Fruit fly (Drosophila melanogaster): ENCODE measurements around the gene CG34161.
A peak's percentile ranks its signal among the peaks of the same experiment; 100 is the strongest.

The CG34161 gene

dm6 chr2L:10544421-10545120, 36.9 kb downstream of the CG34161 start, which contains the start of gene Trim9 (continued):
- TF ChIP-seq kay (GFP tag; optimal IDR thresholded peaks at IDR 0.05), result no peak
- peak; percentile 4; the same call in 1 of the 2 replicates for TF ChIP-seq HLH3B (GFP tag; IDR thresholded peaks at IDR 0.05)
- TF ChIP-seq sens (GFP tag), result peak; percentile 73
- TF ChIP-seq CG10431 (GFP tag; optimal IDR thresholded peaks at IDR 0.05), result no peak
- peak; percentile 79 for TF ChIP-seq CG6654 (GFP tag; optimal IDR thresholded peaks at IDR 0.05)
- TF ChIP-seq Vsx1 (GFP tag; optimal IDR thresholded peaks at IDR 0.05), result no peak
- no peak for TF ChIP-seq gfzf (GFP tag; optimal IDR thresholded peaks at IDR 0.05)
- no peak for TF ChIP-seq ATbp (GFP tag; optimal IDR thresholded peaks at IDR 0.05)
- no peak for TF ChIP-seq CG17361 (GFP tag; IDR thresholded peaks at IDR 0.05)
- no peak for TF ChIP-seq bsh (GFP tag; optimal IDR thresholded peaks at IDR 0.05)
- TF ChIP-seq CG2199 (GFP tag; IDR thresholded peaks at IDR 0.05), result 0 out of 3 replicates have a peak, but pooled peaks have one; percentile 40
- no peak for TF ChIP-seq CG12299 (tag; optimal IDR thresholded peaks at IDR 0.05)
- peak; percentile 14; the same call in 1 of the 3 replicates for TF ChIP-seq knrl (GFP tag; IDR thresholded peaks at IDR 0.05; ENCODE audit: partially characterized antibody)
- no peak for TF ChIP-seq gcm2 (GFP tag; optimal IDR thresholded peaks at IDR 0.05)
- peak; percentile 10; the same call in 1 of the 3 replicates for TF ChIP-seq CG34422 (GFP tag; IDR thresholded peaks at IDR 0.05)
- TF ChIP-seq HLHmδ (GFP tag; optimal IDR thresholded peaks at IDR 0.05), result peak; percentile 37
- TF ChIP-seq Bgb (GFP tag; IDR thresholded peaks at IDR 0.05; ENCODE audit: partially characterized antibody), result peak; percentile 33; the same call in 1 of the 2 replicates
- no peak for TF ChIP-seq CG15011 (GFP tag; optimal IDR thresholded peaks at IDR 0.05)
- no peak for TF ChIP-seq nmo (GFP tag; optimal IDR thresholded peaks at IDR 0.05)
- TF ChIP-seq CG6791 (GFP tag; IDR thresholded peaks at IDR 0.05; ENCODE audit: partially characterized antibody), result peak; percentile 11; the same call in 1 of the 3 replicates
- peak in 1 of 2 experiments; percentile 23 for TF ChIP-seq Eip74EF (GFP tag; optimal IDR thresholded peaks at IDR 0.05)
- no peak for TF ChIP-seq br (optimal IDR thresholded peaks at IDR 0.05)
- no peak for TF ChIP-seq lilli (GFP tag; optimal IDR thresholded peaks at IDR 0.05)
- TF ChIP-seq Fer2 (tag; optimal IDR thresholded peaks at IDR 0.05), result no peak
- no peak for TF ChIP-seq CG14965 (GFP tag; optimal IDR thresholded peaks at IDR 0.05; ENCODE audit: borderline replicate concordance)
- TF ChIP-seq CG9727 (GFP tag; optimal IDR thresholded peaks at IDR 0.05), result no peak
- no peak for TF ChIP-seq Dek (tag; optimal IDR thresholded peaks at IDR 0.05)
- peak; percentile 39; the same call in 1 of the 3 replicates for TF ChIP-seq ken (GFP tag; IDR thresholded peaks at IDR 0.05)
- TF ChIP-seq Six4 (GFP tag; optimal IDR thresholded peaks at IDR 0.05), result no peak
- no peak for TF ChIP-seq CG8290 (GFP tag; optimal IDR thresholded peaks at IDR 0.05)
- TF ChIP-seq CG8290 (tag; optimal IDR thresholded peaks at IDR 0.05), result peak in 1 of 2 experiments; percentile 29
- no peak for TF ChIP-seq grn (GFP tag; optimal IDR thresholded peaks at IDR 0.05)
- no peak for TF ChIP-seq CG7963 (GFP tag; IDR thresholded peaks at IDR 0.05; ENCODE audit: partially characterized antibody)
- no peak for TF ChIP-seq oc (tag; optimal IDR thresholded peaks at IDR 0.05)
- no peak for TF ChIP-seq Dref (GFP tag; IDR thresholded peaks at IDR 0.05)
- peak; percentile 97 for TF ChIP-seq Jarid2 (GFP tag; optimal IDR thresholded peaks at IDR 0.05)
- TF ChIP-seq H2.0 (GFP tag; IDR thresholded peaks at IDR 0.05), result no peak
- peak; percentile 55 for TF ChIP-seq Dp (GFP tag; optimal IDR thresholded peaks at IDR 0.05)
- TF ChIP-seq nom (GFP tag; optimal IDR thresholded peaks at IDR 0.05), result no peak
- no peak for TF ChIP-seq Nf-YB (GFP tag; optimal IDR thresholded peaks at IDR 0.05)
- TF ChIP-seq ci (GFP tag; IDR thresholded peaks at IDR 0.05), result peak; percentile 59; the same call in 1 of the 3 replicates
- peak; percentile 98 for TF ChIP-seq CG5180 (GFP tag; optimal IDR thresholded peaks at IDR 0.05)
- TF ChIP-seq Ets97D (GFP tag; optimal IDR thresholded peaks at IDR 0.05), result no peak
- TF ChIP-seq row (GFP tag; IDR thresholded peaks at IDR 0.05), result no peak
- TF ChIP-seq chm (GFP tag; IDR thresholded peaks at IDR 0.05), result peak; percentile 50; the same call in 1 of the 2 replicates
- no peak for TF ChIP-seq CG6689 (GFP tag; IDR thresholded peaks at IDR 0.05)
- no peak for TF ChIP-seq nau (GFP tag; optimal IDR thresholded peaks at IDR 0.05)
- TF ChIP-seq CG33557 (GFP tag; optimal IDR thresholded peaks at IDR 0.05), result no peak
- no peak for TF ChIP-seq D19B (GFP tag; optimal IDR thresholded peaks at IDR 0.05)

Measured in whole organism, embryonic.